Fruit fly (Drosophila melanogaster): ENCODE data around the gene spn-A.

spn-A gene

dm6 chr3R:30076088-30076487 lies 20.3 kb upstream of the spn-A start (continued):
- TF ChIP-seq dsx (GFP tag; optimal IDR thresholded peaks at IDR 0.05; ENCODE audit: poor library complexity, severe bottlenecking): peak; percentile 3
- peak; percentile 74 for TF ChIP-seq CG15336 (GFP tag; IDR thresholded peaks at IDR 0.05)
- TF ChIP-seq CG32006 (GFP tag; optimal IDR thresholded peaks at IDR 0.05): peak; percentile 80
- peak; percentile 65 for TF ChIP-seq cyc (GFP tag; optimal IDR thresholded peaks at IDR 0.05)
- TF ChIP-seq CG6163 (GFP tag; IDR thresholded peaks at IDR 0.05): peak; percentile 76
- TF ChIP-seq Hr4 (GFP tag; optimal IDR thresholded peaks at IDR 0.05): peak; percentile 86
- TF ChIP-seq CG4318 (GFP tag; optimal IDR thresholded peaks at IDR 0.05): peak; percentile 58
- peak; percentile 71 for TF ChIP-seq CG10631 (GFP tag; optimal IDR thresholded peaks at IDR 0.05)
- no peak for TF ChIP-seq CG16779 (tag; optimal IDR thresholded peaks at IDR 0.05)
- TF ChIP-seq CG6854 (GFP tag; optimal IDR thresholded peaks at IDR 0.05): no peak
- TF ChIP-seq CG7368 (GFP tag; optimal IDR thresholded peaks at IDR 0.05): peak; percentile 3
- TF ChIP-seq Gug (GFP tag; IDR thresholded peaks at IDR 0.05): peak; percentile 70
- TF ChIP-seq CG10669 (GFP tag; optimal IDR thresholded peaks at IDR 0.05): peak; percentile 49
- TF ChIP-seq Smox (GFP tag; optimal IDR thresholded peaks at IDR 0.05): no peak
- TF ChIP-seq Sox14 (GFP tag; optimal IDR thresholded peaks at IDR 0.05): peak; percentile 64
- peak; percentile 48 for TF ChIP-seq CG3032 (tag; optimal IDR thresholded peaks at IDR 0.05)
- peak; percentile 44 for TF ChIP-seq Ets21C (GFP tag; optimal IDR thresholded peaks at IDR 0.05)
- peak; percentile 31 for TF ChIP-seq CG8319 (GFP tag; optimal IDR thresholded peaks at IDR 0.05)
- TF ChIP-seq OdsH (GFP tag; optimal IDR thresholded peaks at IDR 0.05): peak; percentile 72
- TF ChIP-seq net (GFP tag; optimal IDR thresholded peaks at IDR 0.05): peak; percentile 63
- TF ChIP-seq Met (GFP tag; optimal IDR thresholded peaks at IDR 0.05): peak; percentile 61
- TF ChIP-seq ss (GFP tag; optimal IDR thresholded peaks at IDR 0.05): peak; percentile 24 to 52
- TF ChIP-seq CG8119 (GFP tag; IDR thresholded peaks at IDR 0.05): peak; percentile 55; the same call in 2 of the 3 replicates
- TF ChIP-seq CG31627 (GFP tag; optimal IDR thresholded peaks at IDR 0.05): peak; percentile 68

DNA sequence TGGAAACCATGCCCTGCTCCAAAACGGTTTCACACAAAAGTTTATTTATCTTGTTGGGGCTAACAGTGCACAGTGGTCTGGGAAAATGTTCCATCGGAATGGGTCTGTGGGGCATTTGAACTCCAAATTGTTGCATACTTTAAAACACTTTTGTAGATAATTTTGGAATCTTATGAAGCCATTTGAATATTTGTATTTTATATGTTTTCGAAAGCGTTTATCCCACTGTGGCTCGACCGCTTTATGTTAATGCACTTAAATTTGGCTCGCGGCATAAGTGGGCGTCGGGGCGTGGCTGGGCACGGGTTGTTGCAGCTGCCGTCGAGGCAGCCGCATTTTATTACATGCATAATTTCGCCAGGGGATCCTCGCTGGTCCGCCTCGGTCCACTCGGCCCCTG lies 16.0 kb upstream of the spn-A start:
- TF ChIP-seq CG6808 (GFP tag; optimal IDR thresholded peaks at IDR 0.05) (no peak), CG6854 (GFP tag; optimal IDR thresholded peaks at IDR 0.05) (no peak), pdm3 (GFP tag; optimal IDR thresholded peaks at IDR 0.05) (no peak), fd85E (GFP tag; optimal IDR thresholded peaks at IDR 0.05) (no peak), CG10669 (GFP tag; optimal IDR thresholded peaks at IDR 0.05) (no peak), CG8632 (GFP tag; optimal IDR thresholded peaks at IDR 0.05) (peak; percentile 7), Blimp-1 (GFP tag; optimal IDR thresholded peaks at IDR 0.05) (no peak), Eip78C (GFP tag) (peak; percentile 75), lz (GFP tag; optimal IDR thresholded peaks at IDR 0.05) (peak; percentile 17), Eip93F (GFP tag; optimal IDR thresholded peaks at IDR 0.05) (no peak), CG32006 (GFP tag; optimal IDR thresholded peaks at IDR 0.05) (peak; percentile 32), Gug (GFP tag; IDR thresholded peaks at IDR 0.05) (no peak), esn (GFP tag; optimal IDR thresholded peaks at IDR 0.05) (peak; percentile 44), CG8119 (GFP tag; IDR thresholded peaks at IDR 0.05) (peak; percentile 42; the same call in 2 of the 3 replicates), Smox (GFP tag; optimal IDR thresholded peaks at IDR 0.05) (no peak), fkh (GFP tag; optimal IDR thresholded peaks at IDR 0.05) (no peak), topi (GFP tag; optimal IDR thresholded peaks at IDR 0.05) (peak; percentile 64), CG10631 (GFP tag; optimal IDR thresholded peaks at IDR 0.05) (no peak), Hr4 (GFP tag; optimal IDR thresholded peaks at IDR 0.05) (peak; percentile 37), CG15336 (GFP tag; IDR thresholded peaks at IDR 0.05) (0 out of 2 replicates have a peak, but pooled peaks have one; percentile 38), CG11762 (GFP tag; optimal IDR thresholded peaks at IDR 0.05; ENCODE audit: insufficient read depth) (no peak), Sox102F (GFP tag; optimal IDR thresholded peaks at IDR 0.05) (peak; percentile 36), net (GFP tag; optimal IDR thresholded peaks at IDR 0.05) (peak; percentile 10), Sox14 (GFP tag; optimal IDR thresholded peaks at IDR 0.05) (peak; percentile 7), acj6 (GFP tag; optimal IDR thresholded peaks at IDR 0.05) (peak; percentile 37), CG8319 (GFP tag; optimal IDR thresholded peaks at IDR 0.05) (no peak), dsx (GFP tag; optimal IDR thresholded peaks at IDR 0.05; ENCODE audit: poor library complexity, severe bottlenecking) (no peak), CG6163 (GFP tag; IDR thresholded peaks at IDR 0.05) (peak; percentile 82), dac (GFP tag; optimal IDR thresholded peaks at IDR 0.05) (no peak), CG34406 (GFP tag; optimal IDR thresholded peaks at IDR 0.05) (peak; percentile 5), CG7368 (GFP tag; optimal IDR thresholded peaks at IDR 0.05) (peak; percentile 23), Eip75B (GFP tag; optimal IDR thresholded peaks at IDR 0.05) (peak; percentile 34), fd59A (GFP tag; optimal IDR thresholded peaks at IDR 0.05) (no peak), OdsH (GFP tag; optimal IDR thresholded peaks at IDR 0.05) (peak; percentile 34), ss (GFP tag; optimal IDR thresholded peaks at IDR 0.05) (no peak), CG6792 (GFP tag; optimal IDR thresholded peaks at IDR 0.05) (no peak), CG16779 (tag; optimal IDR thresholded peaks at IDR 0.05) (no peak), Met (GFP tag; optimal IDR thresholded peaks at IDR 0.05) (peak; percentile 23), CG3032 (tag; optimal IDR thresholded peaks at IDR 0.05) (no peak), Lpt (GFP tag; optimal IDR thresholded peaks at IDR 0.05) (no peak), CG11902 (GFP tag; optimal IDR thresholded peaks at IDR 0.05) (peak; percentile 11), spab (GFP tag; optimal IDR thresholded peaks at IDR 0.05) (no peak)
